ENCODE assay signal across 1 fruit fly cellular context in genomic region chr2L:7419408-7420304, dm6.
TF ChIP-seq lines count a peak whose summit lies in the region.

No protein-coding gene starts in this region.

TF ChIP-seq in whole organism, embryonic, 481 proteins besides CTCF, POLR2A, EP300 and RAD21 (continued from another document):
- TF ChIP-seq CG2120 (GFP tag; optimal IDR thresholded peaks at IDR 0.05; lab: Kevin White, UChicago) (peak; percentile 68), Trl (optimal IDR thresholded peaks at IDR 0.05; lab: Kevin White, UChicago) (peak; percentile 29 to 40), Trl (GFP tag; optimal IDR thresholded peaks at IDR 0.05; lab: Kevin White, UChicago) (no peak), gro (GFP tag; optimal IDR thresholded peaks at IDR 0.05; lab: Kevin White, UChicago) (no peak), phol (tag; optimal IDR thresholded peaks at IDR 0.05; lab: Kevin White, UChicago) (no peak), al (GFP tag; IDR thresholded peaks at IDR 0.05; lab: Robert Waterston, UW) (no peak), CG17385 (GFP tag; optimal IDR thresholded peaks at IDR 0.05; lab: Kevin White, UChicago) (peak; percentile 32), pros (GFP tag; optimal IDR thresholded peaks at IDR 0.05; lab: Kevin White, UChicago) (peak; percentile 68), MBD-R2 (GFP tag; IDR thresholded peaks at IDR 0.05; lab: Robert Waterston, UW) (no peak), Opbp (GFP tag; IDR thresholded peaks at IDR 0.05; lab: Robert Waterston, UW; ENCODE audit: partially characterized antibody) (0 out of 3 replicates have a peak, but pooled peaks have one; percentile 38), CG31224 (GFP tag; IDR thresholded peaks at IDR 0.05; lab: Robert Waterston, UW) (no peak), esg (GFP tag; conservative IDR thresholded peaks at IDR 0.05; lab: Robert Waterston, UW) (0 out of 2 replicates have a peak, but pooled peaks have one; percentile 10), CG12155 (GFP tag; optimal IDR thresholded peaks at IDR 0.05; lab: Kevin White, UChicago) (peak; percentile 93), Med (GFP tag; lab: Kevin White, UChicago) (peak; percentile 81), crol (GFP tag; IDR thresholded peaks at IDR 0.05; lab: Robert Waterston, UW) (peak; percentile 81), lov (optimal IDR thresholded peaks at IDR 0.05; lab: Kevin White, UChicago) (no peak), lov (GFP tag; IDR thresholded peaks at IDR 0.05; lab: Robert Waterston, UW) (0 out of 3 replicates have a peak, but pooled peaks have one; percentile 10), CG7357 (GFP tag; IDR thresholded peaks at IDR 0.05; lab: Robert Waterston, UW) (no peak), Ssrp (tag; optimal IDR thresholded peaks at IDR 0.05; lab: Kevin White, UChicago) (peak; percentile 17), bsh (GFP tag; optimal IDR thresholded peaks at IDR 0.05; lab: Kevin White, UChicago) (peak in 1 of 2 experiments; percentile 43), Ptx1 (GFP tag; IDR thresholded peaks at IDR 0.05; lab: Robert Waterston, UW) (0 out of 2 replicates have a peak, but pooled peaks have one; percentile 34), Fer3 (tag; optimal IDR thresholded peaks at IDR 0.05; lab: Kevin White, UChicago) (peak; percentile 32), CG6254 (GFP tag; optimal IDR thresholded peaks at IDR 0.05; lab: Kevin White, UChicago) (no peak), CG34224 (GFP tag; IDR thresholded peaks at IDR 0.05; lab: Robert Waterston, UW; ENCODE audit: partially characterized antibody) (no peak), gcm2 (GFP tag; optimal IDR thresholded peaks at IDR 0.05; lab: Kevin White, UChicago) (no peak), CG8089 (GFP tag; optimal IDR thresholded peaks at IDR 0.05; lab: Kevin White, UChicago) (no peak), CG7839 (tag; optimal IDR thresholded peaks at IDR 0.05; lab: Kevin White, UChicago) (peak; percentile 38), CG15479 (GFP tag; optimal IDR thresholded peaks at IDR 0.05; lab: Kevin White, UChicago) (peak; percentile 50), CG17186 (GFP tag; optimal IDR thresholded peaks at IDR 0.05; lab: Kevin White, UChicago) (no peak), lilli (GFP tag; optimal IDR thresholded peaks at IDR 0.05; lab: Kevin White, UChicago) (peak; percentile 18), Dp (GFP tag; optimal IDR thresholded peaks at IDR 0.05; lab: Kevin White, UChicago) (no peak), pzg (GFP tag; optimal IDR thresholded peaks at IDR 0.05; lab: Kevin White, UChicago) (no peak), Sin3A (optimal IDR thresholded peaks at IDR 0.05; lab: Kevin White, UChicago) (no peak), gem (tag; optimal IDR thresholded peaks at IDR 0.05; lab: Kevin White, UChicago) (peak; percentile 63), CrebB (tag; optimal IDR thresholded peaks at IDR 0.05; lab: Kevin White, UChicago) (no peak), Ada2b (GFP tag; IDR thresholded peaks at IDR 0.05; lab: Robert Waterston, UW) (no peak), Nf-YB (GFP tag; optimal IDR thresholded peaks at IDR 0.05; lab: Kevin White, UChicago) (peak; percentile 53), CG18476 (GFP tag; optimal IDR thresholded peaks at IDR 0.05; lab: Kevin White, UChicago) (no peak), tup (GFP tag; optimal IDR thresholded peaks at IDR 0.05; lab: Kevin White, UChicago) (no peak), CHES-1-like (GFP tag; optimal IDR thresholded peaks at IDR 0.05; lab: Kevin White, UChicago) (no peak), dmrt99B (tag; optimal IDR thresholded peaks at IDR 0.05; lab: Kevin White, UChicago) (no peak), eve (GFP tag; optimal IDR thresholded peaks at IDR 0.05; lab: Kevin White, UChicago) (no peak), Ravus (GFP tag; IDR thresholded peaks at IDR 0.05; lab: Robert Waterston, UW) (no peak), HmgD (GFP tag; optimal IDR thresholded peaks at IDR 0.05; lab: Kevin White, UChicago) (no peak), Hr51 (GFP tag; optimal IDR thresholded peaks at IDR 0.05; lab: Kevin White, UChicago) (peak in 1 of 2 experiments; percentile 10), tap (tag; optimal IDR thresholded peaks at IDR 0.05; lab: Kevin White, UChicago) (no peak), grn (GFP tag; optimal IDR thresholded peaks at IDR 0.05; lab: Kevin White, UChicago) (no peak), CG5245 (GFP tag; optimal IDR thresholded peaks at IDR 0.05; lab: Kevin White, UChicago) (no peak), Adf1 (GFP tag; IDR thresholded peaks at IDR 0.05; lab: Robert Waterston, UW) (peak; percentile 7; the same call in 1 of the 2 replicates), nom (GFP tag; optimal IDR thresholded peaks at IDR 0.05; lab: Kevin White, UChicago) (peak; percentile 16), CG3726 (GFP tag; IDR thresholded peaks at IDR 0.05; lab: Robert Waterston, UW) (no peak), Dbx (GFP tag; IDR thresholded peaks at IDR 0.05; lab: Robert Waterston, UW) (no peak), lab (GFP tag; optimal IDR thresholded peaks at IDR 0.05; lab: Kevin White, UChicago) (peak; percentile 22), CG8924 (tag; optimal IDR thresholded peaks at IDR 0.05; lab: Kevin White, UChicago) (no peak), Hr78 (GFP tag; optimal IDR thresholded peaks at IDR 0.05; lab: Kevin White, UChicago) (peak in 1 of 2 experiments; percentile 19), Dad (GFP tag; optimal IDR thresholded peaks at IDR 0.05; lab: Kevin White, UChicago) (no peak), Hsf (GFP tag; optimal IDR thresholded peaks at IDR 0.05; lab: Kevin White, UChicago) (no peak), Myb (GFP tag; optimal IDR thresholded peaks at IDR 0.05; lab: Kevin White, UChicago) (no peak), CG9932 (GFP tag; IDR thresholded peaks at IDR 0.05; lab: Robert Waterston, UW) (peak; percentile 28), CG7556 (GFP tag; optimal IDR thresholded peaks at IDR 0.05; lab: Kevin White, UChicago) (peak; percentile 48), wek (GFP tag; optimal IDR thresholded peaks at IDR 0.05; lab: Kevin White, UChicago) (no peak), CG17612 (GFP tag; IDR thresholded peaks at IDR 0.05; lab: Robert Waterston, UW) (no peak), bbx (GFP tag; IDR thresholded peaks at IDR 0.05; lab: Robert Waterston, UW; ENCODE audit: partially characterized antibody) (no peak), CG10267 (tag; optimal IDR thresholded peaks at IDR 0.05; lab: Kevin White, UChicago) (peak; percentile 0), CG18619 (GFP tag; optimal IDR thresholded peaks at IDR 0.05; lab: Kevin White, UChicago) (no peak), CG7786 (GFP tag; optimal IDR thresholded peaks at IDR 0.05; lab: Kevin White, UChicago) (no peak), CG10959 (GFP tag; IDR thresholded peaks at IDR 0.05; lab: Robert Waterston, UW) (no peak), CG12219 (GFP tag; optimal IDR thresholded peaks at IDR 0.05; lab: Kevin White, UChicago) (no peak), dmrt11E (tag; optimal IDR thresholded peaks at IDR 0.05; lab: Kevin White, UChicago) (no peak), Drgx (GFP tag; IDR thresholded peaks at IDR 0.05; lab: Robert Waterston, UW) (peak; percentile 54; the same call in 1 of the 2 replicates), slbo (GFP tag; IDR thresholded peaks at IDR 0.05; lab: Robert Waterston, UW) (0 out of 2 replicates have a peak, but pooled peaks have one; percentile 35), slp2 (GFP tag; optimal IDR thresholded peaks at IDR 0.05; lab: Kevin White, UChicago) (no peak), trem (tag; optimal IDR thresholded peaks at IDR 0.05; lab: Kevin White, UChicago) (no peak), dysf (GFP tag; IDR thresholded peaks at IDR 0.05; lab: Robert Waterston, UW) (0 out of 3 replicates have a peak, but pooled peaks have one; percentile 27), Tbp (GFP tag; optimal IDR thresholded peaks at IDR 0.05; lab: Kevin White, UChicago) (no peak), en (GFP tag; optimal IDR thresholded peaks at IDR 0.05; lab: Kevin White, UChicago) (no peak), Rfx (GFP tag; IDR thresholded peaks at IDR 0.05; lab: Robert Waterston, UW) (peak; percentile 26; the same call in 1 of the 2 replicates), p53 (GFP tag; optimal IDR thresholded peaks at IDR 0.05; lab: Kevin White, UChicago) (no peak), lmd (GFP tag; IDR thresholded peaks at IDR 0.05; lab: Robert Waterston, UW) (peak; percentile 11; the same call in 1 of the 2 replicates), Fer2 (tag; optimal IDR thresholded peaks at IDR 0.05; lab: Kevin White, UChicago) (no peak), CG10147 (GFP tag; optimal IDR thresholded peaks at IDR 0.05; lab: Kevin White, UChicago) (no peak), btn (GFP tag; optimal IDR thresholded peaks at IDR 0.05; lab: Kevin White, UChicago) (no peak), Six4 (GFP tag; optimal IDR thresholded peaks at IDR 0.05; lab: Kevin White, UChicago) (no peak), CG18764 (GFP tag; optimal IDR thresholded peaks at IDR 0.05; lab: Kevin White, UChicago) (no peak), CG42726 (GFP tag; IDR thresholded peaks at IDR 0.05; lab: Robert Waterston, UW; ENCODE audit: partially characterized antibody) (peak; percentile 18; the same call in 1 of the 2 replicates), CG10431 (GFP tag; optimal IDR thresholded peaks at IDR 0.05; lab: Kevin White, UChicago) (no peak), sens-2 (GFP tag; IDR thresholded peaks at IDR 0.05; lab: Robert Waterston, UW) (peak; percentile 41; the same call in 1 of the 2 replicates), CG5180 (GFP tag; optimal IDR thresholded peaks at IDR 0.05; lab: Kevin White, UChicago) (no peak), CG7963 (GFP tag; IDR thresholded peaks at IDR 0.05; lab: Robert Waterston, UW; ENCODE audit: partially characterized antibody) (no peak), sens (GFP tag; lab: Kevin White, UChicago) (peak; percentile 70), CG1832 (GFP tag; optimal IDR thresholded peaks at IDR 0.05; lab: Kevin White, UChicago) (peak; percentile 61), CG12391 (tag; optimal IDR thresholded peaks at IDR 0.05; lab: Kevin White, UChicago) (peak; percentile 17), CG30403 (GFP tag; optimal IDR thresholded peaks at IDR 0.05; lab: Kevin White, UChicago) (peak; percentile 22), YL-1 (GFP tag; optimal IDR thresholded peaks at IDR 0.05; lab: Kevin White, UChicago) (no peak), cwo (GFP tag; optimal IDR thresholded peaks at IDR 0.05; lab: Kevin White, UChicago) (peak; percentile 21), br (optimal IDR thresholded peaks at IDR 0.05; lab: Kevin White, UChicago) (no peak), ci (GFP tag; IDR thresholded peaks at IDR 0.05; lab: Robert Waterston, UW) (0 out of 3 replicates have a peak, but pooled peaks have one; percentile 50), grau (tag; optimal IDR thresholded peaks at IDR 0.05; lab: Kevin White, UChicago) (peak; percentile 82), CG6791 (GFP tag; IDR thresholded peaks at IDR 0.05; lab: Robert Waterston, UW; ENCODE audit: partially characterized antibody) (peak; percentile 70; the same call in 2 of the 3 replicates), dan (GFP tag; IDR thresholded peaks at IDR 0.05; lab: Robert Waterston, UW) (no peak), CG4707 (GFP tag; optimal IDR thresholded peaks at IDR 0.05; lab: Kevin White, UChicago) (no peak)
